Fruit fly (Drosophila melanogaster) whole organism, embryonic: ENCODE data around the gene CG4951.

ENCODE experiments used
- Aef1 ChIP-seq: fragments of 200-800 bp; sonication (Bioruptor generic); IDR thresholded peaks from 3 replicates; pipeline ENCODE4 v1.3.6; 2022; ENCODE audit warnings: missing biosample characterization, missing genetic modification characterization
- Blimp-1 ChIP-seq: fragments of 200-800 bp; sonication (Bioruptor generic); optimal IDR thresholded peaks from 3 replicates; lab custom pipeline; 2018; ENCODE audit warnings: missing biosample characterization, missing genetic modification characterization, mild to moderate bottlenecking, moderate library complexity, missing genetic modification reagents
- CG11560 ChIP-seq: fragments of 200-800 bp; sonication (Bioruptor generic); IDR thresholded peaks from 3 replicates; pipeline ENCODE4 v1.3.6; 2022; ENCODE audit warnings: missing biosample characterization, missing genetic modification characterization
- CG12071 ChIP-seq: fragments of 200-800 bp; sonication (Bioruptor generic); optimal IDR thresholded peaks from 3 replicates; lab custom pipeline; 2018; ENCODE audit warnings: missing biosample characterization, mild to moderate bottlenecking, missing genetic modification characterization
- CG13424 ChIP-seq: fragments of 200-800 bp; sonication (Bioruptor generic); optimal IDR thresholded peaks from 2 replicates; lab custom pipeline; 2019; ENCODE audit warnings: missing biosample characterization, mild to moderate bottlenecking, missing genetic modification characterization, moderate library complexity
- CG13775 ChIP-seq: fragments of 200-800 bp; sonication (Bioruptor generic); optimal IDR thresholded peaks from 3 replicates; lab custom pipeline; 2017; ENCODE audit warnings: missing biosample characterization, mild to moderate bottlenecking, missing genetic modification characterization
- CG15269 ChIP-seq: fragments of 200-800 bp; sonication (Bioruptor generic); optimal IDR thresholded peaks from 2 replicates; lab custom pipeline; 2018; ENCODE audit warnings: missing biosample characterization, mild to moderate bottlenecking, missing genetic modification characterization, moderate library complexity
- CG16813 ChIP-seq: fragments of 200-800 bp; sonication (Bioruptor generic); IDR thresholded peaks from 3 replicates; pipeline ENCODE4 v1.3.6; 2022; ENCODE audit warnings: missing biosample characterization, missing genetic modification characterization; ENCODE audit not compliant: partially characterized antibody
- CG18476 ChIP-seq: fragments of 200-800 bp; sonication (Bioruptor generic); optimal IDR thresholded peaks from 2 replicates; lab custom pipeline; 2016; ENCODE audit warnings: missing biosample characterization, mild to moderate bottlenecking, missing genetic modification characterization
- CG33213 ChIP-seq: fragments of 200-800 bp; sonication (Bioruptor generic); optimal IDR thresholded peaks from 3 replicates; lab custom pipeline; 2016; ENCODE audit warnings: missing biosample characterization, missing genetic modification characterization
- CG34422 ChIP-seq: fragments of 200-800 bp; sonication (Bioruptor generic); IDR thresholded peaks from 3 replicates; pipeline ENCODE4 v1.3.6; 2022; ENCODE audit warnings: missing biosample characterization, missing genetic modification characterization
- CG3726 ChIP-seq: fragments of 200-800 bp; sonication (Bioruptor generic); IDR thresholded peaks from 3 replicates; pipeline ENCODE4, ENCODE4 v1.3.6; 2022; ENCODE audit warnings: missing biosample characterization, missing genetic modification characterization
- CG3838 ChIP-seq: fragments of 200-800 bp; sonication (Bioruptor generic); optimal IDR thresholded peaks from 3 replicates; lab custom pipeline; 2016; ENCODE audit warnings: missing biosample characterization, missing genetic modification characterization
- CG5953 ChIP-seq: fragments of 200-800 bp; sonication (Bioruptor generic); IDR thresholded peaks from 2 replicates; pipeline ENCODE4 v1.3.6; 2022; ENCODE audit warnings: missing biosample characterization, missing genetic modification characterization
- CG7556 ChIP-seq: fragments of 200-800 bp; sonication (Bioruptor generic); optimal IDR thresholded peaks from 2 replicates; lab custom pipeline; 2017; ENCODE audit warnings: missing biosample characterization, mild to moderate bottlenecking, missing genetic modification characterization
- CG8944 ChIP-seq: fragments of 200-800 bp; sonication (Bioruptor generic); optimal IDR thresholded peaks from 3 replicates; lab custom pipeline; 2016; ENCODE audit warnings: missing biosample characterization, missing genetic modification characterization
- CG9817 ChIP-seq: fragments of 200-800 bp; sonication (Bioruptor generic); optimal IDR thresholded peaks from 2 replicates; lab custom pipeline; 2018; ENCODE audit warnings: missing biosample characterization, mild to moderate bottlenecking, missing genetic modification characterization, moderate library complexity
- Dad ChIP-seq: fragments of 200-800 bp; sonication (Bioruptor generic); optimal IDR thresholded peaks from 3 replicates; lab custom pipeline; 2016; ENCODE audit warnings: missing biosample characterization, missing genetic modification characterization
- Deaf1 ChIP-seq: fragments of 200-800 bp; optimal IDR thresholded peaks from 3 replicates; lab custom pipeline; 2019; ENCODE audit warnings: missing biosample characterization, mild to moderate bottlenecking, missing genetic modification characterization, moderate library complexity
- Eip74EF ChIP-seq, 2 experiments: fragments of 200-800 bp in 1 of 2; fragments of >200 bp in 1 of 2; sonication (Bioruptor generic) in 1 of 2; optimal IDR thresholded peaks; 2 replicates each; lab custom pipeline; 2017 to 2019; ENCODE audit warnings: missing biosample characterization in 2 of 2, missing genetic modification characterization in 2 of 2, mild to moderate bottlenecking in 1 of 2, moderate library complexity in 1 of 2
- H15 ChIP-seq: fragments of 200-800 bp; sonication (Bioruptor generic); IDR thresholded peaks from 3 replicates; pipeline ENCODE4 v1.3.6; 2022; ENCODE audit warnings: missing biosample characterization, missing genetic modification characterization
- HmgZ ChIP-seq: fragments of 200-800 bp; sonication (Bioruptor generic); optimal IDR thresholded peaks from 2 replicates; lab custom pipeline; 2018; ENCODE audit warnings: missing biosample characterization, mild to moderate bottlenecking, missing genetic modification characterization
- Lim3 ChIP-seq: fragments of 200-800 bp; sonication (Bioruptor generic); IDR thresholded peaks from 2 replicates; pipeline ENCODE4 v1.3.6; 2022; ENCODE audit warnings: missing biosample characterization, missing genetic modification characterization
- NC2α ChIP-seq: fragments of 200-800 bp; sonication (Bioruptor generic); optimal IDR thresholded peaks from 2 replicates; lab custom pipeline; 2016; ENCODE audit warnings: missing biosample characterization, missing genetic modification characterization
- Poxn ChIP-seq: fragments of 200-800 bp; sonication (Bioruptor generic); IDR thresholded peaks from 2 replicates; pipeline ENCODE4 v1.3.6; 2022; ENCODE audit warnings: missing biosample characterization, missing genetic modification characterization
- Ptx1 ChIP-seq: fragments of 200-800 bp; sonication (Bioruptor generic); IDR thresholded peaks from 2 replicates; pipeline ENCODE4 v1.3.6; 2022; ENCODE audit warnings: missing biosample characterization, missing genetic modification characterization
- Six4 ChIP-seq: fragments of 200-800 bp; sonication (Bioruptor generic); optimal IDR thresholded peaks from 2 replicates; lab custom pipeline; 2016; ENCODE audit warnings: missing biosample characterization, missing genetic modification characterization
- Trl ChIP-seq, 3 experiments: fragments of >200 bp in 2 of 3; fragments of 200-800 bp in 1 of 3; sonication (Bioruptor generic) in 1 of 3; optimal IDR thresholded peaks; 2 replicates in 1 of 3; 3 replicates in 2 of 3; lab custom pipeline; 2016 to 2017; ENCODE audit warnings: missing biosample characterization in 1 of 3, missing genetic modification characterization in 1 of 3
- ap ChIP-seq: fragments of 200-800 bp; sonication (Bioruptor generic); IDR thresholded peaks from 2 replicates; pipeline ENCODE4 v1.3.6; 2022; ENCODE audit warnings: missing biosample characterization, missing genetic modification characterization
- btn ChIP-seq: fragments of 200-800 bp; sonication (Bioruptor generic); optimal IDR thresholded peaks from 2 replicates; lab custom pipeline; 2016; ENCODE audit warnings: missing biosample characterization, missing genetic modification characterization
- caup ChIP-seq: fragments of 200-800 bp; sonication (Bioruptor generic); optimal IDR thresholded peaks from 3 replicates; lab custom pipeline; 2017; ENCODE audit warnings: missing biosample characterization, mild to moderate bottlenecking, missing genetic modification characterization, moderate library complexity; ENCODE audit not compliant: severe bottlenecking
- chinmo ChIP-seq: fragments of 200-800 bp; sonication (Bioruptor generic); IDR thresholded peaks from 4 replicates; pipeline ENCODE4 v1.3.6; 2022; ENCODE audit warnings: missing biosample characterization, missing genetic modification characterization; ENCODE audit not compliant: partially characterized antibody
- chm ChIP-seq: fragments of 200-800 bp; sonication (Bioruptor generic); IDR thresholded peaks from 2 replicates; pipeline ENCODE4 v1.3.6; 2022; ENCODE audit warnings: missing biosample characterization, missing genetic modification characterization
- ci ChIP-seq: fragments of 200-800 bp; sonication (Bioruptor generic); IDR thresholded peaks from 3 replicates; pipeline ENCODE4 v1.3.6; 2022; ENCODE audit warnings: missing biosample characterization, missing genetic modification characterization
- dm ChIP-seq: fragments of 200-800 bp; sonication (Bioruptor generic); optimal IDR thresholded peaks from 3 replicates; lab custom pipeline; 2016; ENCODE audit warnings: missing biosample characterization, missing genetic modification characterization
- dmrt99B ChIP-seq: fragments of 200-800 bp; sonication (Bioruptor generic); optimal IDR thresholded peaks from 2 replicates; lab custom pipeline; 2018; ENCODE audit warnings: missing biosample characterization, mild to moderate bottlenecking, missing genetic modification characterization, moderate library complexity
- emc ChIP-seq: fragments of 200-800 bp; sonication (Bioruptor generic); optimal IDR thresholded peaks from 2 replicates; lab custom pipeline; 2016; ENCODE audit warnings: missing biosample characterization, missing genetic modification characterization
- fd102C ChIP-seq: fragments of 200-800 bp; sonication (Bioruptor generic); optimal IDR thresholded peaks from 2 replicates; lab custom pipeline; 2018; ENCODE audit warnings: missing biosample characterization, mild to moderate bottlenecking, missing genetic modification characterization, moderate library complexity
- gro ChIP-seq: fragments of 200-800 bp; sonication (Bioruptor generic); optimal IDR thresholded peaks from 2 replicates; lab custom pipeline; 2016; ENCODE audit warnings: missing biosample characterization, missing genetic modification characterization
- ham ChIP-seq: fragments of 200-800 bp; sonication (Bioruptor generic); IDR thresholded peaks from 2 replicates; pipeline ENCODE4 v1.3.6; 2022; ENCODE audit warnings: missing biosample characterization, missing genetic modification characterization
- insv ChIP-seq, 2 experiments: fragments of 200-800 bp; sonication (Bioruptor generic); optimal IDR thresholded peaks; 3 replicates each; lab custom pipeline; 2016 to 2018; ENCODE audit warnings: missing biosample characterization in 2 of 2, missing genetic modification characterization in 2 of 2
- jumu ChIP-seq: fragments of 200-800 bp; sonication (Bioruptor generic); optimal IDR thresholded peaks from 3 replicates; lab custom pipeline; 2016; ENCODE audit warnings: missing biosample characterization, missing genetic modification characterization
- luna ChIP-seq: fragments of 200-800 bp; sonication (Bioruptor generic); optimal IDR thresholded peaks from 2 replicates; lab custom pipeline; 2016; ENCODE audit warnings: missing biosample characterization, missing genetic modification characterization
- repo ChIP-seq: fragments of 200-800 bp; sonication (Bioruptor generic); optimal IDR thresholded peaks from 2 replicates; lab custom pipeline; 2016; ENCODE audit warnings: missing biosample characterization, missing genetic modification characterization
- sima ChIP-seq: fragments of 200-800 bp; sonication (Bioruptor generic); optimal IDR thresholded peaks from 2 replicates; lab custom pipeline; 2016; ENCODE audit warnings: missing biosample characterization, missing genetic modification characterization
- tap ChIP-seq: fragments of 200-800 bp; optimal IDR thresholded peaks from 3 replicates; lab custom pipeline; 2019; ENCODE audit warnings: missing biosample characterization, mild to moderate bottlenecking, missing genetic modification characterization, moderate library complexity
- trem ChIP-seq: fragments of 200-800 bp; optimal IDR thresholded peaks from 3 replicates; lab custom pipeline; 2019; ENCODE audit warnings: missing biosample characterization, mild to moderate bottlenecking, missing genetic modification characterization, moderate library complexity
- unc-4 ChIP-seq: fragments of 200-800 bp; sonication (Bioruptor generic); IDR thresholded peaks from 2 replicates; pipeline ENCODE4 v1.3.6; 2022; ENCODE audit warnings: missing biosample characterization, missing genetic modification characterization; ENCODE audit not compliant: partially characterized antibody

The CG4951 gene

dm6 chr3R:27925000-27925970, 28.6 kb downstream of the CG4951 start, which contains the start of gene mino (continued):
- TF ChIP-seq CG15269 (tag; lab: Kevin White, UChicago) (no peak), Deaf1 (tag; lab: Kevin White, UChicago) (peak; percentile 93), ap (no peak), CG18476 (GFP tag; lab: Kevin White, UChicago) (no peak), chinmo (GFP tag; lab: Robert Waterston, UW) (peak; percentile 73; the same call in 3 of the 4 replicates), CG7556 (GFP tag; lab: Kevin White, UChicago) (no peak), CG34422 (peak; percentile 21; the same call in 1 of the 3 replicates), fd102C (GFP tag; lab: Kevin White, UChicago) (no peak), dmrt99B (tag; lab: Kevin White, UChicago) (no peak), CG13424 (tag; lab: Kevin White, UChicago) (no peak), insv (GFP tag; optimal IDR thresholded peaks at IDR 0.05; lab: Kevin White, UChicago) (no peak), Six4 (GFP tag; lab: Kevin White, UChicago) (no peak), Lim3 (no peak), unc-4 (GFP tag; lab: Robert Waterston, UW) (no peak), CG5953 (GFP tag; lab: Robert Waterston, UW) (peak; percentile 34; the same call in 1 of the 2 replicates), HmgZ (no peak), gro (peak; percentile 11), Blimp-1 (GFP tag; lab: Kevin White, UChicago) (no peak), CG16813 (no peak), tap (tag; lab: Kevin White, UChicago) (no peak), CG11560 (tag; lab: Robert Waterston, UW) (no peak), Trl (optimal IDR thresholded peaks at IDR 0.05; lab: Kevin White, UChicago) (peak in 1 of 2 experiments; percentile 62), Trl (GFP tag; optimal IDR thresholded peaks at IDR 0.05; lab: Kevin White, UChicago) (no peak), CG3838 (no peak), Aef1 (GFP tag; lab: Robert Waterston, UW) (no peak), Poxn (GFP tag; lab: Robert Waterston, UW) (no peak), chm (GFP tag; lab: Robert Waterston, UW) (no peak), NC2α (GFP tag; lab: Kevin White, UChicago) (no peak), repo (no peak), luna (no peak), CG13775 (GFP tag; lab: Kevin White, UChicago) (peak; percentile 20), CG9817 (no peak), CG12071 (GFP tag; lab: Kevin White, UChicago) (no peak), ham (GFP tag; lab: Robert Waterston, UW) (no peak), CG8944 (GFP tag; lab: Kevin White, UChicago) (no peak), dm (GFP tag; lab: Kevin White, UChicago) (no peak), sima (GFP tag; lab: Kevin White, UChicago) (no peak), Ptx1 (no peak), Eip74EF (GFP tag; optimal IDR thresholded peaks at IDR 0.05; lab: Kevin White, UChicago) (no peak), H15 (GFP tag; lab: Robert Waterston, UW) (no peak), jumu (GFP tag; lab: Kevin White, UChicago) (no peak), Dad (GFP tag; lab: Kevin White, UChicago) (no peak), ci (GFP tag; lab: Robert Waterston, UW) (0 out of 3 replicates have a peak, but pooled peaks have one; percentile 15), btn (GFP tag; lab: Kevin White, UChicago) (no peak), caup (GFP tag; lab: Kevin White, UChicago) (no peak), CG3726 (GFP tag; lab: Robert Waterston, UW) (no peak), CG33213 (GFP tag; lab: Kevin White, UChicago) (no peak), trem (tag; lab: Kevin White, UChicago) (no peak), emc (GFP tag; lab: Kevin White, UChicago) (no peak)
